Fruit fly (Drosophila melanogaster) ovary, adult (tissue): Measurements from ENCODE around the gene CG15529.

Source experiments
- CG17801 ChIP-seq: fragments of 200-800 bp; optimal IDR thresholded peaks from 2 replicates; lab custom pipeline; 2019; ENCODE audit warnings: missing biosample characterization, mild to moderate bottlenecking, missing genetic modification characterization, moderate library complexity; ENCODE audit not compliant: partially characterized antibody

The CG15529 gene

dm6 chr3R:30177494-30177893 lies 25.6 kb downstream of the CG15529 start, which contains the start of the genes CG1983 and CG15530:
TSS of gene CG1983 (minus strand) at chr3R:30177700.
TSS of gene CG15530 (plus strand) at chr3R:30177877.
- TF ChIP-seq CG17801 (GFP tag; lab: Kevin White, UChicago): no peak

dm6 chr3R:30179934-30180333 lies 28.1 kb downstream of the CG15529 start, which contains the start of gene Bet5:
TSS of gene Bet5 (plus strand) at chr3R:30180232.
- no peak for TF ChIP-seq CG17801 (GFP tag; lab: Kevin White, UChicago)

dm6 chr3R:30183872-30184271 lies 32.0 kb downstream of the CG15529 start:
- TF ChIP-seq CG17801 (GFP tag; lab: Kevin White, UChicago): no peak

- TF ChIP-seq CG17801 (GFP tag; lab: Kevin White, UChicago): peak; percentile 14
Observed at dm6 chr3R:30189398-30189797, 37.5 kb downstream of the CG15529 start.

- no peak for TF ChIP-seq CG17801 (GFP tag; lab: Kevin White, UChicago)
Observed at dm6 chr3R:30189836-30190235, 38.0 kb downstream of the CG15529 start.

- TF ChIP-seq CG17801 (GFP tag; lab: Kevin White, UChicago): no peak
Observed at dm6 chr3R:30191047-30191446, 39.2 kb downstream of the CG15529 start, which contains the start of gene CG9747. TSS of gene CG9747 (minus strand) at chr3R:30191252.

dm6 chr3R:30191462-30191874 lies 39.6 kb downstream of the CG15529 start:
- TF ChIP-seq CG17801 (GFP tag; lab: Kevin White, UChicago): peak; percentile 45

dm6 chr3R:30193826-30194225 lies 42.0 kb downstream of the CG15529 start:
- TF ChIP-seq CG17801 (GFP tag; lab: Kevin White, UChicago): no peak

- TF ChIP-seq CG17801 (GFP tag; lab: Kevin White, UChicago): peak; percentile 59
Observed at dm6 chr3R:30195606-30196049, 43.8 kb downstream of the CG15529 start.

- TF ChIP-seq CG17801 (GFP tag; lab: Kevin White, UChicago): no peak
Observed at dm6 chr3R:30196128-30196527, 44.3 kb downstream of the CG15529 start, which contains the start of gene CG15531. TSS of gene CG15531 (minus strand) at chr3R:30196228.

- no peak for TF ChIP-seq CG17801 (GFP tag; lab: Kevin White, UChicago)
Observed at dm6 chr3R:30197796-30198195, 45.9 kb downstream of the CG15529 start.

- TF ChIP-seq CG17801 (GFP tag; lab: Kevin White, UChicago): no peak
Observed at dm6 chr3R:30198793-30199192, 46.9 kb downstream of the CG15529 start.

dm6 chr3R:30200091-30200698 lies 48.3 kb downstream of the CG15529 start:
- no peak for TF ChIP-seq CG17801 (GFP tag; lab: Kevin White, UChicago)

- no peak for TF ChIP-seq CG17801 (GFP tag; lab: Kevin White, UChicago)
Observed at dm6 chr3R:30201064-30201463, 49.2 kb downstream of the CG15529 start.

dm6 chr3R:30202898-30203103 lies 50.9 kb downstream of the CG15529 start, which contains the start of gene CG9743:
TSS of gene CG9743 (minus strand) at chr3R:30202998.
- TF ChIP-seq CG17801 (GFP tag; lab: Kevin White, UChicago): no peak
